Worm (Caenorhabditis elegans): ENCODE measurements around the gene srsx-26.
A peak's percentile ranks its signal among the peaks of the same experiment; 100 is the strongest.

The srsx-26 gene

ce11 chrV:10166368-10166767 lies 17.9 kb downstream of the srsx-26 start, which contains the start of gene C51E3.6:
TSS of gene C51E3.6 (minus strand) at chrV:10166468.
- TF ChIP-seq zip-8 (tag; optimal IDR thresholded peaks at IDR 0.05) (no peak), ceh-83 (GFP tag; optimal IDR thresholded peaks at IDR 0.05) (no peak), nhr-28 (tag; optimal IDR thresholded peaks at IDR 0.05) (no peak)

DNA sequence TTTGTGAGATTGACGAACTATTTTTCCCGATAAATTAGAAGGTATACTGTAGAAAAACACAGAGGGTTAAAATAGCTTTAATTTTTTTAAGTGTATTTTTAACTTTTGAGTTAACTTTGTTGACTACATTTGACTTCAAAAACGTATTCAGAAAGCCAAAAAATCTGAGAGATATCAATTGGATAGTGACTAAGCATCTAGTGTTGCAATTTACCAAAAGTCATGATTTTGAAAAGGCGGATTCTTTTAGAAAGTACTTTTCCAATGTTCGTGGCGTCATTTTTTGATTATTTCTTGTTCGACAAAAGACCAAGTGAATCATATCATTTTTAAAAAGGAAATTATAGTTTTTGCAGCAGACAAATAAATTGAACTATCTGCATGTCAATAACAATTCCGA lies 20.4 kb downstream of the srsx-26 start:
- TF ChIP-seq ceh-39 (tag; optimal IDR thresholded peaks at IDR 0.05) (no peak), cnd-1 (tag; optimal IDR thresholded peaks at IDR 0.05) (no peak), snpc-4 (tag; optimal IDR thresholded peaks at IDR 0.05) (no peak), M03D4.4 (tag; optimal IDR thresholded peaks at IDR 0.05) (no peak), elt-3 (tag; optimal IDR thresholded peaks at IDR 0.05) (no peak), nhr-12 (tag; optimal IDR thresholded peaks at IDR 0.05) (no peak), mep-1 (tag; optimal IDR thresholded peaks at IDR 0.05) (no peak), lin-13 (tag; optimal IDR thresholded peaks at IDR 0.05) (no peak), unc-62 (GFP tag; optimal IDR thresholded peaks at IDR 0.05) (no peak), ces-1 (GFP tag; optimal IDR thresholded peaks at IDR 0.05) (no peak), flh-1 (GFP tag; optimal IDR thresholded peaks at IDR 0.05) (no peak)

- TF ChIP-seq bed-3 (GFP tag; optimal IDR thresholded peaks at IDR 0.05) (no peak), nhr-28 (tag; optimal IDR thresholded peaks at IDR 0.05) (no peak), nhr-2 (tag; optimal IDR thresholded peaks at IDR 0.05) (no peak), snpc-4 (tag; optimal IDR thresholded peaks at IDR 0.05) (no peak), cnd-1 (tag; optimal IDR thresholded peaks at IDR 0.05) (no peak), pha-4 (tag; optimal IDR thresholded peaks at IDR 0.05) (no peak)
These were observed 25.2 kb downstream of the srsx-26 start, which contains the start of gene egl-3 for ce11 chrV:10173653-10174052. TSS of gene egl-3 (minus strand) at chrV:10173753.

DNA sequence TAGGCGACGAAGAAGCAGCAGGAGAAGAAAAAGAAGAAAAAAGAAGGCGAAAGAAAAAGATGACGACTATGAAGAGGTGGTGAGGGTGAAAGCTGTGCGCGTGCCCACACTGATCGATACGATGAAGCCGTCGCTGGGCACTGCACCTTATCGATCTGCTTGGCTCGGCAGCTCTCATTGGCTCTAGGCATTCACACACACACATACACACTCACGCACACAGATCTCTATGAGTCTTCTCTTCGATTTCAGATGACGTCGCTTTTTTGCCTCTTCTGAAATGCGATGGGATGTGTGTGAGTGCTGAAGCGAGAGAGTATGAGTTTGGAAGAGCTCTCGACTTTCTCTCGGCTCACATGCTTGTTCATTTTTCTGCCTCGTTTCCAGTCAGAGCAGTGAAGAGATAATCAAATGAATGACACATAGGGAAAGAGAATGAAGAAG lies 26.2 kb downstream of the srsx-26 start:
- TF ChIP-seq cnd-1 (tag; optimal IDR thresholded peaks at IDR 0.05) (no peak), ceh-39 (tag; optimal IDR thresholded peaks at IDR 0.05) (no peak), drap-1 (GFP tag; optimal IDR thresholded peaks at IDR 0.05) (no peak), elt-1 (tag; optimal IDR thresholded peaks at IDR 0.05; ENCODE audit: borderline replicate concordance, insufficient read depth) (no peak), ham-2 (GFP tag; optimal IDR thresholded peaks at IDR 0.05) (no peak), mls-2 (tag; optimal IDR thresholded peaks at IDR 0.05) (peak; percentile 69), bed-3 (GFP tag; optimal IDR thresholded peaks at IDR 0.05) (no peak), lin-13 (tag; optimal IDR thresholded peaks at IDR 0.05) (no peak), ceh-83 (GFP tag; optimal IDR thresholded peaks at IDR 0.05) (no peak), M03D4.4 (tag; optimal IDR thresholded peaks at IDR 0.05) (no peak), unc-39 (tag; optimal IDR thresholded peaks at IDR 0.05) (no peak), snpc-4 (tag; optimal IDR thresholded peaks at IDR 0.05) (no peak), zip-8 (tag; optimal IDR thresholded peaks at IDR 0.05) (no peak), nhr-76 (tag; optimal IDR thresholded peaks at IDR 0.05) (no peak), unc-120 (tag; optimal IDR thresholded peaks at IDR 0.05; ENCODE audit: poor library complexity, severe bottlenecking) (no peak), blmp-1 (tag; optimal IDR thresholded peaks at IDR 0.05) (no peak), nhr-28 (tag; optimal IDR thresholded peaks at IDR 0.05) (no peak), mab-5 (tag; optimal IDR thresholded peaks at IDR 0.05) (no peak), unc-62 (GFP tag; optimal IDR thresholded peaks at IDR 0.05) (peak; percentile 12), lsy-2 (tag; optimal IDR thresholded peaks at IDR 0.05) (no peak), ces-1 (GFP tag; optimal IDR thresholded peaks at IDR 0.05) (peak; percentile 90)

DNA sequence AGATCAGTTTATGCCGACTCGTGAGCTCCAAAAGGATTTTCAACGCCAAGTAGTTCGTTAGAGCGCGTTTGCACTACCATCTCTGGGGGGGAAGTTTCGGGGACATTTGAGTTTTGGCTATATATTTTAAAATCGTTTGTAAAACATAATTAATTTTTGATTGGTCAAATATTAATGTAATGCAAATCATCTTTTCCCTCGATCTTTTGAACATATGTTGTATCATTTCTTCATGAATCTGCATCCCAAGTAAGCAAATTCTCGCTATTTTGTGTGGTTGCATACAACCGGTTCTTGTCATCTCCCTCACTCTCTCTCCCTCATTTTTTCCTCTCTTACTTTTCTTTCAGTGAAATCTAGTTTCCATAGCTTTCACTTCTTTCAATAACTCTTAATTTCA lies 29.7 kb downstream of the srsx-26 start:
- TF ChIP-seq sptf-1 (tag; optimal IDR thresholded peaks at IDR 0.05) (peak; percentile 48), cnd-1 (tag; optimal IDR thresholded peaks at IDR 0.05) (no peak), lsy-2 (tag; optimal IDR thresholded peaks at IDR 0.05) (peak; percentile 30), zip-8 (tag; optimal IDR thresholded peaks at IDR 0.05) (no peak), pha-4 (tag; optimal IDR thresholded peaks at IDR 0.05) (no peak), ztf-11 (tag; optimal IDR thresholded peaks at IDR 0.05) (no peak), nhr-76 (tag; optimal IDR thresholded peaks at IDR 0.05) (no peak), nhr-12 (tag; optimal IDR thresholded peaks at IDR 0.05) (no peak), blmp-1 (tag; optimal IDR thresholded peaks at IDR 0.05) (peak; percentile 86), nhr-237 (tag; optimal IDR thresholded peaks at IDR 0.05) (peak; percentile 61), tbx-8 (GFP tag; optimal IDR thresholded peaks at IDR 0.05) (no peak), mep-1 (tag; optimal IDR thresholded peaks at IDR 0.05) (peak; percentile 62), mab-5 (tag; optimal IDR thresholded peaks at IDR 0.05) (no peak), hlh-1 (tag; optimal IDR thresholded peaks at IDR 0.05) (no peak), ces-1 (GFP tag; optimal IDR thresholded peaks at IDR 0.05) (peak; percentile 19), ceh-39 (tag; optimal IDR thresholded peaks at IDR 0.05) (peak; percentile 0), unc-120 (tag; optimal IDR thresholded peaks at IDR 0.05; ENCODE audit: poor library complexity, severe bottlenecking) (peak; percentile 67), flh-1 (GFP tag; optimal IDR thresholded peaks at IDR 0.05) (no peak), lin-13 (tag; optimal IDR thresholded peaks at IDR 0.05) (peak; percentile 40)

Data from whole organism, mixed stage, embryonic.